Worm (Caenorhabditis elegans) whole organism, L4/young adult: ENCODE data around the gene ced-3.

Source experiments
- W03F9.2 ChIP-seq: fragments of 150-350 bp; optimal IDR thresholded peaks from 2 replicates; lab custom pipeline; 2014; ENCODE audit warnings: missing biosample characterization, missing genetic modification characterization
- dao-5 ChIP-seq: sonication (generic microtip); optimal IDR thresholded peaks from 2 replicates; lab custom pipeline; 2016; ENCODE audit warnings: missing genotype, missing genetic modification characterization, moderate library complexity, missing compliant biosample characterization
- him-1 ChIP-seq: sonication (generic microtip); optimal IDR thresholded peaks from 2 replicates; lab custom pipeline; 2016; ENCODE audit warnings: missing genotype, missing genetic modification reagents, missing genetic modification characterization, missing compliant biosample characterization

DNA sequence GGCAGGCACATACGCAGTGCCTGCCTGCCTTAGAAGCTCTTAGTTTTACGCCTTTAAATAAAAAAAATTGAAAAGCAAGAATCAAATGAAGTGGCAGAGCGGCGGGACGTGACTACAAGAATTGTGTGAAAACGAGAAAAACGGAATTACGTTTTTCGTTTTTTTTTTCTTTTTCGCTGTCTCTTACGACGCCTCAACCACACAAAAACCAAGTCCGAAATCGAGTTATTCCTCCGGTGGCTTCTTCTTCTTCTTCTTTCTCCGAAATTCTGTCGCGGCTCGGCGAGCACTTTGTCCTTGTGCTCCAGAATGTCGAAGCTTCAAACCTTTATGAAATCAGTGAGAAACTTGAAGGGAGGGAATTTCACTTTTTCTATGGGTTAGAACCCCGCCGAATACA, 16.7 kb upstream of the ced-3 start:
- TF ChIP-seq dao-5 (tag; lab: Kevin White, UChicago), result no peak
- no peak for TF ChIP-seq him-1 (tag; lab: Kevin White, UChicago)
- TF ChIP-seq W03F9.2, result no peak
